Fruit fly (Drosophila melanogaster) whole organism, wandering third instar larva: Measurements from ENCODE around the gene Ptp69D.

Source experiments
- Abd-B ChIP-seq: fragments of >200 bp; optimal IDR thresholded peaks from 2 replicates; lab custom pipeline; 2017; ENCODE audit warnings: missing biosample characterization, missing genetic modification characterization
- GATAd ChIP-seq: sonication (Bioruptor generic); optimal IDR thresholded peaks from 2 replicates; lab custom pipeline; 2016; ENCODE audit warnings: missing biosample characterization, missing genetic modification characterization
- psq ChIP-seq: fragments of 200-800 bp; sonication (Bioruptor generic); optimal IDR thresholded peaks from 3 replicates; lab custom pipeline; 2017; ENCODE audit warnings: missing biosample characterization, mild to moderate bottlenecking, missing genetic modification characterization, moderate library complexity

DNA sequence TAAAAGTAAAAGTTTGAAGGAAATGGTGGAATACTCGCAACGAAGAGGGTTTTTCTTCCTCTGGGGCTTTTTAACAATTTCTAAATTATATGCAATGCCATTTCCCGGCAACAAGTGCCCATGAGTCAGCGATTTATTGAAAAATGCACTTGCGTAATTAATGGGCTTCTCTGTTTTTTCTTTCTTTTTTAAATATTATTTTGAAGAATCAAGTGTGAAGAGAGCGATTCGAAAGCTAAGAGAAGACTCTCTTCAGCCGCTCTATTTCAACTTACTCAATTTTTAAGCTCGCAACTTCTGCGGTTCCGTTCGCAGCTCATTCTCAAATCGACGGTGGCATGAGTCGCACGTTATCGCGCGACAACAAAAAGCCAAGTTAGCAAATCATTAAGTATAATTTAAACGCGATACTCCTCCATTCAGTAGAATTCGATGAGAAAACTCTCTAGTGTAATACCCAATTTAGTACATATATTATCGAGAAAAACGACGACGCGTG lies 55.2 kb downstream of the Ptp69D start, which contains the start of gene CG42709:
- TF ChIP-seq Abd-B (no peak), psq (GFP tag; lab: Kevin White, UChicago) (no peak), GATAd (GFP tag; lab: Kevin White, UChicago) (no peak)
